Fruit fly (Drosophila melanogaster) whole organism, wandering third instar larva: ENCODE results near the gene Sfp24Bc.

Experiments used
- CG32264 ChIP-seq: fragments of 200-800 bp; sonication (Bioruptor generic); optimal IDR thresholded peaks from 2 replicates; lab custom pipeline; 2016; ENCODE audit warnings: missing biosample characterization, missing genetic modification characterization
- CG9705 ChIP-seq: fragments of 200-800 bp; sonication (Bioruptor generic); optimal IDR thresholded peaks from 2 replicates; lab custom pipeline; 2018; ENCODE audit warnings: missing biosample characterization, mild to moderate bottlenecking, missing genetic modification characterization
- CrebA ChIP-seq: fragments of 200-800 bp; sonication (Bioruptor generic); optimal IDR thresholded peaks from 2 replicates; lab custom pipeline; 2016; ENCODE audit warnings: missing biosample characterization, mild to moderate bottlenecking, missing genetic modification characterization, borderline replicate concordance
- Dfd ChIP-seq: fragments of >200 bp; optimal IDR thresholded peaks from 2 replicates; lab custom pipeline; 2017; ENCODE audit warnings: missing biosample characterization, missing genetic modification characterization
- Dif ChIP-seq: fragments of 200-275, 200-300 bp; sonication (Bioruptor generic); optimal IDR thresholded peaks from 2 replicates; lab custom pipeline; 2018; ENCODE audit warnings: missing biosample characterization, missing genetic modification characterization; ENCODE audit not compliant: partially characterized antibody
- GATAd ChIP-seq: sonication (Bioruptor generic); optimal IDR thresholded peaks from 2 replicates; lab custom pipeline; 2016; ENCODE audit warnings: missing biosample characterization, missing genetic modification characterization
- HLH106 ChIP-seq: fragments of 200-800 bp; optimal IDR thresholded peaks from 3 replicates; lab custom pipeline; 2019; ENCODE audit warnings: missing biosample characterization, mild to moderate bottlenecking, missing genetic modification characterization, moderate library complexity
- Hnf4 ChIP-seq: fragments of 200-800 bp; sonication (Bioruptor generic); optimal IDR thresholded peaks from 2 replicates; lab custom pipeline; 2016; ENCODE audit warnings: missing biosample characterization, mild to moderate bottlenecking, missing genetic modification characterization
- Hr78 ChIP-seq: fragments of >200 bp; optimal IDR thresholded peaks from 2 replicates; lab custom pipeline; 2017; ENCODE audit warnings: missing biosample characterization, missing genetic modification characterization
- Hr83 ChIP-seq: fragments of 200-300 bp; sonication (Bioruptor generic); optimal IDR thresholded peaks from 2 replicates; lab custom pipeline; 2016; ENCODE audit warnings: missing biosample characterization, mild to moderate bottlenecking, missing genetic modification characterization, moderate library complexity; ENCODE audit not compliant: poor library complexity, severe bottlenecking
- Jra ChIP-seq: sonication (Bioruptor generic); optimal IDR thresholded peaks from 2 replicates; lab custom pipeline; 2016; ENCODE audit warnings: missing biosample characterization, missing genetic modification characterization
- Mio ChIP-seq: sonication (Bioruptor generic); optimal IDR thresholded peaks from 2 replicates; lab custom pipeline; 2016; ENCODE audit warnings: missing biosample characterization, missing genetic modification characterization
- Myc ChIP-seq: fragments of >200 bp; optimal IDR thresholded peaks from 2 replicates; lab custom pipeline; 2017
- N ChIP-seq: fragments of >200 bp; optimal IDR thresholded peaks from 2 replicates; lab custom pipeline; 2018; ENCODE audit warnings: missing biosample characterization, missing external identifiers, missing genetic modification characterization
- OdsH ChIP-seq: fragments of 200-800 bp; sonication (Bioruptor generic); optimal IDR thresholded peaks from 2 replicates; lab custom pipeline; 2016; ENCODE audit warnings: missing biosample characterization, mild to moderate bottlenecking, missing genetic modification characterization
- Rel ChIP-seq, 2 experiments: fragments of 200-800 bp; sonication (Bioruptor generic) in 1 of 2; optimal IDR thresholded peaks; 2 replicates in 1 of 2; 3 replicates in 1 of 2; lab custom pipeline; 2016 to 2019; ENCODE audit warnings: mild to moderate bottlenecking in 2 of 2, missing biosample characterization in 2 of 2, missing genetic modification characterization in 2 of 2, moderate library complexity in 1 of 2
- Sp1 ChIP-seq: fragments of 200-800 bp; sonication (Bioruptor generic); optimal IDR thresholded peaks from 3 replicates; lab custom pipeline; 2019; ENCODE audit warnings: missing biosample characterization, mild to moderate bottlenecking, missing genetic modification characterization, moderate library complexity
- Vsx2 ChIP-seq: fragments of 200-300, 225-300 bp; sonication (Bioruptor generic); optimal IDR thresholded peaks from 2 replicates; lab custom pipeline; 2018; ENCODE audit warnings: missing biosample characterization, missing genetic modification characterization; ENCODE audit not compliant: partially characterized antibody
- br ChIP-seq: fragments of 200-800 bp; sonication (Bioruptor generic); optimal IDR thresholded peaks from 2 replicates; lab custom pipeline; 2016; ENCODE audit warnings: missing biosample characterization, missing genetic modification characterization
- brk ChIP-seq: fragments of 200-800 bp; sonication (Bioruptor generic); optimal IDR thresholded peaks from 2 replicates; lab custom pipeline; 2016; ENCODE audit warnings: missing biosample characterization, mild to moderate bottlenecking, missing genetic modification characterization
- dl ChIP-seq, 2 experiments: fragments of 175-275, 200-275 bp in 1 of 2; fragments of 200-275 bp in 1 of 2; sonication (Bioruptor generic); optimal IDR thresholded peaks; lab custom pipeline; 2018; ENCODE audit warnings: mild to moderate bottlenecking in 2 of 2, missing biosample characterization in 2 of 2, missing genetic modification characterization in 2 of 2, moderate library complexity in 2 of 2; ENCODE audit not compliant: partially characterized antibody in 2 of 2, insufficient read depth in 1 of 2
- dmrt93B ChIP-seq: fragments of 200-800 bp; sonication (Bioruptor generic); optimal IDR thresholded peaks from 2 replicates; lab custom pipeline; 2018; ENCODE audit warnings: missing biosample characterization, mild to moderate bottlenecking, missing genetic modification characterization
- dsf ChIP-seq: sonication (Bioruptor generic); optimal IDR thresholded peaks from 2 replicates; lab custom pipeline; 2016; ENCODE audit warnings: missing biosample characterization, missing genetic modification characterization, borderline replicate concordance
- ey ChIP-seq: fragments of 200-800 bp; sonication (Bioruptor generic); optimal IDR thresholded peaks from 2 replicates; lab custom pipeline; 2016; ENCODE audit warnings: missing biosample characterization, missing genetic modification characterization
- foxo ChIP-seq, 2 experiments: fragments of 200-800 bp; sonication (Bioruptor generic); optimal IDR thresholded peaks; 2 replicates in 1 of 2; 3 replicates in 1 of 2; lab custom pipeline; 2016 to 2017; ENCODE audit warnings: missing biosample characterization in 2 of 2, missing genetic modification characterization in 2 of 2
- fru ChIP-seq: fragments of 200-800 bp; sonication (Bioruptor generic); optimal IDR thresholded peaks from 3 replicates; lab custom pipeline; 2016; ENCODE audit warnings: missing biosample characterization, mild to moderate bottlenecking, missing genetic modification characterization
- h ChIP-seq: fragments of 200-800 bp; sonication (Bioruptor generic); optimal IDR thresholded peaks from 3 replicates; lab custom pipeline; 2016; ENCODE audit warnings: missing biosample characterization, mild to moderate bottlenecking, missing genetic modification characterization
- jim ChIP-seq: fragments of 175-275, 200-325 bp; sonication (Bioruptor generic); optimal IDR thresholded peaks from 2 replicates; lab custom pipeline; 2016; ENCODE audit warnings: missing biosample characterization, mild to moderate bottlenecking, missing genetic modification characterization
- lola ChIP-seq: fragments of >200 bp; optimal IDR thresholded peaks from 2 replicates; lab custom pipeline; 2017; ENCODE audit warnings: missing biosample characterization, missing genetic modification characterization
- pan ChIP-seq: fragments of >200 bp; optimal IDR thresholded peaks from 2 replicates; lab custom pipeline; 2017
- psq ChIP-seq: fragments of 200-800 bp; sonication (Bioruptor generic); optimal IDR thresholded peaks from 3 replicates; lab custom pipeline; 2017; ENCODE audit warnings: missing biosample characterization, mild to moderate bottlenecking, missing genetic modification characterization, moderate library complexity
- rgr ChIP-seq: fragments of 200-800 bp; sonication (Bioruptor generic); optimal IDR thresholded peaks from 3 replicates; lab custom pipeline; 2016; ENCODE audit warnings: missing biosample characterization, mild to moderate bottlenecking, missing genetic modification characterization
- sage ChIP-seq: fragments of 200-800 bp; sonication (Bioruptor generic); optimal IDR thresholded peaks from 2 replicates; lab custom pipeline; 2016; ENCODE audit warnings: missing biosample characterization, mild to moderate bottlenecking, missing genetic modification characterization
- sv ChIP-seq: fragments of 200-800 bp; sonication (Bioruptor generic); optimal IDR thresholded peaks from 3 replicates; lab custom pipeline; 2016; ENCODE audit warnings: missing biosample characterization, missing genetic modification characterization
- tai ChIP-seq: sonication (Bioruptor generic); optimal IDR thresholded peaks from 2 replicates; lab custom pipeline; 2016; ENCODE audit warnings: missing biosample characterization, missing genetic modification characterization
- usp ChIP-seq: fragments of >200 bp; optimal IDR thresholded peaks from 2 replicates; lab custom pipeline; 2017; ENCODE audit warnings: missing biosample characterization, missing genetic modification characterization
- woc ChIP-seq: sonication (Bioruptor generic); optimal IDR thresholded peaks from 2 replicates; lab custom pipeline; 2016; ENCODE audit warnings: missing biosample characterization, mild to moderate bottlenecking, missing genetic modification characterization

The Sfp24Bc gene

dm6 chr2L:3655698-3656105, 14.7 kb downstream of the Sfp24Bc start:
- no peak for TF ChIP-seq N
- peak; percentile 99 for TF ChIP-seq Sp1 (GFP tag; lab: Kevin White, UChicago)
- peak; percentile 99 for TF ChIP-seq woc (GFP tag; lab: Kevin White, UChicago)
- TF ChIP-seq CG9705 (GFP tag; lab: Kevin White, UChicago): peak; percentile 99
- TF ChIP-seq pan (lab: Kevin White, UChicago): no peak
- peak; percentile 99 for TF ChIP-seq HLH106
- peak; percentile 99 for TF ChIP-seq rgr
- peak; percentile 96 for TF ChIP-seq sage (GFP tag; lab: Kevin White, UChicago)
- peak; percentile 72 for TF ChIP-seq GATAd (GFP tag; lab: Kevin White, UChicago)
- peak; percentile 91 for TF ChIP-seq dsf (GFP tag; lab: Kevin White, UChicago)
- peak; percentile 99 for TF ChIP-seq fru
- TF ChIP-seq foxo (GFP tag; optimal IDR thresholded peaks at IDR 0.05; lab: Kevin White, UChicago): peak; percentile 97 to 99
- TF ChIP-seq psq (GFP tag; lab: Kevin White, UChicago): peak; percentile 98
- TF ChIP-seq Hnf4: peak; percentile 99
- TF ChIP-seq brk: peak; percentile 96
- TF ChIP-seq Rel (GFP tag; optimal IDR thresholded peaks at IDR 0.05; lab: Kevin White, UChicago): peak; percentile 93
- peak; percentile 95 for TF ChIP-seq Rel (tag; optimal IDR thresholded peaks at IDR 0.05; lab: Kevin White, UChicago)
- peak; percentile 99 for TF ChIP-seq h (GFP tag; lab: Kevin White, UChicago)
- no peak for TF ChIP-seq usp (GFP tag; lab: Kevin White, UChicago)
- peak; percentile 80 for TF ChIP-seq Hr83 (GFP tag; lab: Kevin White, UChicago)
- TF ChIP-seq Vsx2 (GFP tag; lab: Kevin White, UChicago): no peak
- TF ChIP-seq Dif (GFP tag; lab: Kevin White, UChicago): no peak
- TF ChIP-seq jim (GFP tag; lab: Kevin White, UChicago): peak; percentile 61
- TF ChIP-seq Mio (GFP tag; lab: Kevin White, UChicago): peak; percentile 90
- TF ChIP-seq lola (GFP tag; lab: Kevin White, UChicago): no peak
- no peak for TF ChIP-seq Hr78 (GFP tag; lab: Kevin White, UChicago)
- peak; percentile 94 for TF ChIP-seq Jra (GFP tag; lab: Kevin White, UChicago)
- TF ChIP-seq dmrt93B (GFP tag; lab: Kevin White, UChicago): peak; percentile 97
- TF ChIP-seq ey (GFP tag; lab: Kevin White, UChicago): peak; percentile 99
- TF ChIP-seq CrebA (GFP tag; lab: Kevin White, UChicago): peak; percentile 96
- TF ChIP-seq br (GFP tag; lab: Kevin White, UChicago): peak; percentile 99
- TF ChIP-seq OdsH (GFP tag; lab: Kevin White, UChicago): peak; percentile 99
- peak; percentile 97 for TF ChIP-seq sv
- TF ChIP-seq dl (GFP tag; optimal IDR thresholded peaks at IDR 0.05; lab: Kevin White, UChicago; ENCODE audit: insufficient read depth in 1 of 2, partially characterized antibody in 2 of 2): no peak
- peak; percentile 96 for TF ChIP-seq tai (GFP tag; lab: Kevin White, UChicago)
- no peak for TF ChIP-seq Myc (lab: Kevin White, UChicago)
- TF ChIP-seq CG32264 (GFP tag; lab: Kevin White, UChicago): peak; percentile 96
- TF ChIP-seq Dfd (GFP tag; lab: Kevin White, UChicago): no peak

dm6 chr2L:3654956-3655618, 15.3 kb downstream of the Sfp24Bc start:
- TF ChIP-seq GATAd (GFP tag; lab: Kevin White, UChicago) (no peak), rgr (no peak), Rel (GFP tag; optimal IDR thresholded peaks at IDR 0.05; lab: Kevin White, UChicago) (no peak), Rel (tag; optimal IDR thresholded peaks at IDR 0.05; lab: Kevin White, UChicago) (no peak), Myc (lab: Kevin White, UChicago) (no peak), lola (GFP tag; lab: Kevin White, UChicago) (no peak), CG32264 (GFP tag; lab: Kevin White, UChicago) (no peak), Dif (GFP tag; lab: Kevin White, UChicago) (no peak), CrebA (GFP tag; lab: Kevin White, UChicago) (no peak), Dfd (GFP tag; lab: Kevin White, UChicago) (no peak), HLH106 (no peak)
